Fruit fly (Drosophila melanogaster) whole organism, embryonic: ENCODE data around the gene Usp30.
A peak's percentile ranks its signal among the peaks of the same experiment; 100 is the strongest.

Experiments
- ATbp ChIP-seq: fragments of 200-800 bp; sonication (Bioruptor generic); optimal IDR thresholded peaks from 2 replicates; lab custom pipeline; 2017; ENCODE audit warnings: missing biosample characterization, mild to moderate bottlenecking, missing genetic modification characterization, missing genetic modification reagents
- Adf1 ChIP-seq: fragments of 200-800 bp; sonication (Bioruptor generic); IDR thresholded peaks from 2 replicates; pipeline ENCODE4 v1.3.6; 2022; ENCODE audit warnings: missing biosample characterization, missing genetic modification characterization
- CG10543 ChIP-seq: fragments of 200-800 bp; sonication (Bioruptor generic); optimal IDR thresholded peaks from 3 replicates; lab custom pipeline; 2017; ENCODE audit warnings: missing biosample characterization, mild to moderate bottlenecking, missing genetic modification characterization, moderate library complexity
- CG12236 ChIP-seq: fragments of 200-800 bp; sonication (Bioruptor generic); optimal IDR thresholded peaks from 2 replicates; lab custom pipeline; 2016; ENCODE audit warnings: missing biosample characterization, missing genetic modification characterization
- CG12659 ChIP-seq: fragments of 200-800 bp; sonication (Bioruptor generic); optimal IDR thresholded peaks from 3 replicates; lab custom pipeline; 2017; ENCODE audit warnings: mild to moderate bottlenecking, missing biosample characterization, missing genetic modification reagents, missing genetic modification characterization
- CG14860 ChIP-seq: fragments of 200-800 bp; sonication (Bioruptor generic); IDR thresholded peaks from 3 replicates; pipeline ENCODE4 v1.3.6; 2022; ENCODE audit warnings: missing biosample characterization, missing genetic modification characterization; ENCODE audit not compliant: partially characterized antibody
- CG17385 ChIP-seq: fragments of 200-800 bp; sonication (Bioruptor generic); optimal IDR thresholded peaks from 3 replicates; lab custom pipeline; 2018; ENCODE audit warnings: missing biosample characterization, mild to moderate bottlenecking, missing genetic modification characterization
- CG17802 ChIP-seq: fragments of 200-800 bp; sonication (Bioruptor generic); optimal IDR thresholded peaks from 2 replicates; lab custom pipeline; 2018; ENCODE audit warnings: missing biosample characterization, mild to moderate bottlenecking, missing genetic modification characterization, moderate library complexity
- CG17912 ChIP-seq: fragments of 200-800 bp; sonication (Bioruptor generic); optimal IDR thresholded peaks from 2 replicates; lab custom pipeline; 2018; ENCODE audit warnings: missing biosample characterization, mild to moderate bottlenecking, missing genetic modification characterization
- CG2116 ChIP-seq: fragments of 200-800 bp; sonication (Bioruptor generic); optimal IDR thresholded peaks from 3 replicates; lab custom pipeline; 2018; ENCODE audit warnings: missing biosample characterization, mild to moderate bottlenecking, missing genetic modification characterization
- CG4328 ChIP-seq: fragments of 200-800 bp; sonication (Bioruptor generic); optimal IDR thresholded peaks from 3 replicates; lab custom pipeline; 2017; ENCODE audit warnings: missing biosample characterization, missing genetic modification reagents, missing genetic modification characterization
- CG4617 ChIP-seq: fragments of 200-800 bp; sonication (Bioruptor generic); optimal IDR thresholded peaks from 3 replicates; lab custom pipeline; 2016; ENCODE audit warnings: missing biosample characterization, missing genetic modification characterization, borderline replicate concordance
- CG5245 ChIP-seq: fragments of 200-800 bp; sonication (Bioruptor generic); optimal IDR thresholded peaks from 3 replicates; lab custom pipeline; 2016; ENCODE audit warnings: missing biosample characterization, missing genetic modification characterization
- CG7745 ChIP-seq: fragments of 200-800 bp; sonication (Bioruptor generic); optimal IDR thresholded peaks from 2 replicates; lab custom pipeline; 2018; ENCODE audit warnings: missing biosample characterization, mild to moderate bottlenecking, missing genetic modification characterization, moderate library complexity
- CG8281 ChIP-seq: fragments of 200-800 bp; sonication (Bioruptor generic); optimal IDR thresholded peaks from 2 replicates; lab custom pipeline; 2018; ENCODE audit warnings: missing biosample characterization, mild to moderate bottlenecking, missing genetic modification characterization, moderate library complexity
- CG8765 ChIP-seq: fragments of 200-800 bp; sonication (Bioruptor generic); IDR thresholded peaks from 2 replicates; pipeline ENCODE4 v1.3.6; 2022; ENCODE audit warnings: missing biosample characterization, missing genetic modification characterization
- D19A ChIP-seq: fragments of 200-800 bp; optimal IDR thresholded peaks from 3 replicates; lab custom pipeline; 2019; ENCODE audit warnings: missing biosample characterization, mild to moderate bottlenecking, missing genetic modification characterization, moderate library complexity
- Dip2 ChIP-seq: fragments of 200-800 bp; sonication (Bioruptor generic); IDR thresholded peaks from 2 replicates; pipeline ENCODE4 v1.3.6; 2022; ENCODE audit warnings: missing biosample characterization, missing genetic modification characterization
- Dll ChIP-seq: fragments of 200-800 bp; sonication (Bioruptor generic); IDR thresholded peaks from 4 replicates; pipeline ENCODE4 v1.3.6; 2022; ENCODE audit warnings: missing biosample characterization, missing genetic modification characterization; ENCODE audit not compliant: partially characterized antibody
- Doc3 ChIP-seq: fragments of 200-800 bp; sonication (Bioruptor generic); IDR thresholded peaks from 3 replicates; pipeline ENCODE4 v1.3.6; 2022; ENCODE audit warnings: missing biosample characterization, missing genetic modification characterization; ENCODE audit not compliant: partially characterized antibody
- ERR ChIP-seq: fragments of 200-800 bp; sonication (Bioruptor generic); optimal IDR thresholded peaks from 2 replicates; lab custom pipeline; 2016; ENCODE audit warnings: missing biosample characterization, missing genetic modification characterization
- Gug ChIP-seq: fragments of 200-800 bp; sonication (Bioruptor generic); IDR thresholded peaks from 4 replicates; pipeline ENCODE4 v1.3.6; 2022; ENCODE audit warnings: missing biosample characterization, missing genetic modification characterization
- HHEX ChIP-seq: fragments of 200-800 bp; sonication (Bioruptor generic); optimal IDR thresholded peaks from 3 replicates; lab custom pipeline; 2017; ENCODE audit warnings: missing biosample characterization, mild to moderate bottlenecking, missing genetic modification characterization, missing genetic modification reagents
- HmgD ChIP-seq: fragments of 200-800 bp; sonication (Bioruptor generic); optimal IDR thresholded peaks from 3 replicates; lab custom pipeline; 2016; ENCODE audit warnings: missing biosample characterization, missing genetic modification characterization
- Myb ChIP-seq: fragments of 200-800 bp; sonication (Bioruptor generic); optimal IDR thresholded peaks from 2 replicates; lab custom pipeline; 2016; ENCODE audit warnings: missing biosample characterization, missing genetic modification characterization
- Pdp1 ChIP-seq, 2 experiments: fragments of 200-800 bp; sonication (Bioruptor generic); optimal IDR thresholded peaks; 3 replicates each; lab custom pipeline; 2016; ENCODE audit warnings: missing biosample characterization in 2 of 2, missing genetic modification characterization in 2 of 2, mild to moderate bottlenecking in 1 of 2, moderate library complexity in 1 of 2
- Stat92E ChIP-seq, 3 experiments: fragments of >200 bp in 2 of 3; fragments of 200-800 bp in 1 of 3; sonication (Bioruptor generic) in 1 of 3; optimal IDR thresholded peaks; 2 replicates each; lab custom pipeline; 2017 to 2019; ENCODE audit warnings: missing biosample characterization in 3 of 3, missing genetic modification characterization in 3 of 3, mild to moderate bottlenecking in 1 of 3, moderate library complexity in 1 of 3
- ase ChIP-seq: fragments of 200-800 bp; sonication (Bioruptor generic); IDR thresholded peaks from 3 replicates; pipeline ENCODE4 v1.3.6; 2022; ENCODE audit warnings: missing biosample characterization, missing genetic modification characterization
- chm ChIP-seq: fragments of 200-800 bp; sonication (Bioruptor generic); IDR thresholded peaks from 2 replicates; pipeline ENCODE4 v1.3.6; 2022; ENCODE audit warnings: missing biosample characterization, missing genetic modification characterization
- crc ChIP-seq: fragments of 200-800 bp; sonication (Bioruptor generic); optimal IDR thresholded peaks from 2 replicates; lab custom pipeline; 2016; ENCODE audit warnings: missing biosample characterization, missing genetic modification characterization
- dan ChIP-seq: fragments of 200-800 bp; sonication (Bioruptor generic); IDR thresholded peaks from 2 replicates; pipeline ENCODE4 v1.3.6; 2022; ENCODE audit warnings: missing biosample characterization, missing genetic modification characterization
- dpn ChIP-seq, 2 experiments: fragments of 200-800 bp; sonication (Bioruptor generic); optimal IDR thresholded peaks; 3 replicates each; lab custom pipeline; 2016; ENCODE audit warnings: missing biosample characterization in 2 of 2, missing genetic modification characterization in 2 of 2
- esg ChIP-seq: fragments of 200-800 bp; sonication (Bioruptor generic); conservative IDR thresholded peaks from 2 replicates; pipeline ENCODE4 v1.3.6; 2022; ENCODE audit warnings: missing biosample characterization, missing genetic modification characterization
- ewg ChIP-seq: fragments of 200-800 bp; sonication (Bioruptor generic); optimal IDR thresholded peaks from 3 replicates; lab custom pipeline; 2017; ENCODE audit warnings: mild to moderate bottlenecking, missing biosample characterization, missing genetic modification reagents, missing genetic modification characterization
- gce ChIP-seq: fragments of 200-800 bp; sonication (Bioruptor generic); IDR thresholded peaks from 3 replicates; pipeline ENCODE4 v1.3.6; 2022; ENCODE audit warnings: missing biosample characterization, missing genetic modification characterization
- h ChIP-seq: fragments of >200 bp; optimal IDR thresholded peaks from 2 replicates; lab custom pipeline; 2017
- her ChIP-seq: fragments of 200-800 bp; sonication (Bioruptor generic); optimal IDR thresholded peaks from 2 replicates; lab custom pipeline; 2016; ENCODE audit warnings: missing biosample characterization, missing genetic modification characterization
- hth ChIP-seq: fragments of >200 bp; optimal IDR thresholded peaks from 2 replicates; lab custom pipeline; 2017; ENCODE audit warnings: inconsistent platforms
- klu ChIP-seq: fragments of 200-800 bp; sonication (Bioruptor generic); IDR thresholded peaks from 2 replicates; pipeline ENCODE4 v1.3.6; 2022; ENCODE audit warnings: missing biosample characterization, missing genetic modification characterization
- nau ChIP-seq: fragments of 200-800 bp; sonication (Bioruptor generic); optimal IDR thresholded peaks from 3 replicates; lab custom pipeline; 2017; ENCODE audit warnings: missing biosample characterization, mild to moderate bottlenecking, missing genetic modification characterization, missing genetic modification reagents
- onecut ChIP-seq: fragments of 200-800 bp; sonication (Bioruptor generic); IDR thresholded peaks from 2 replicates; pipeline ENCODE4 v1.3.6; 2022; ENCODE audit warnings: missing biosample characterization, missing genetic modification characterization
- phol ChIP-seq: fragments of 200-800 bp; sonication (Bioruptor generic); optimal IDR thresholded peaks from 3 replicates; lab custom pipeline; 2018; ENCODE audit warnings: missing biosample characterization, mild to moderate bottlenecking, missing genetic modification characterization, moderate library complexity
- pnt ChIP-seq: fragments of 200-800 bp; sonication (Bioruptor generic); optimal IDR thresholded peaks from 3 replicates; lab custom pipeline; 2016; ENCODE audit warnings: missing biosample characterization, missing genetic modification characterization
- seq ChIP-seq: fragments of 200-800 bp; sonication (Bioruptor generic); IDR thresholded peaks from 2 replicates; pipeline ENCODE4 v1.3.6; 2022; ENCODE audit warnings: missing biosample characterization, missing genetic modification characterization
- sisA ChIP-seq: fragments of 200-800 bp; sonication (Bioruptor generic); IDR thresholded peaks from 2 replicates; pipeline ENCODE4 v1.3.6; 2022; ENCODE audit warnings: missing biosample characterization, missing genetic modification characterization
- so ChIP-seq: fragments of 200-800 bp; sonication (Bioruptor generic); IDR thresholded peaks from 3 replicates; pipeline ENCODE4 v1.3.6; 2022; ENCODE audit warnings: missing biosample characterization, missing genetic modification characterization
- ssp ChIP-seq: fragments of 200-800 bp; sonication (Bioruptor generic); IDR thresholded peaks from 2 replicates; pipeline ENCODE4 v1.3.6; 2022; ENCODE audit warnings: missing biosample characterization, missing genetic modification characterization
- tgo ChIP-seq: fragments of 200-800 bp; sonication (Bioruptor generic); IDR thresholded peaks from 3 replicates; pipeline ENCODE4 v1.3.6; 2022; ENCODE audit warnings: missing biosample characterization, missing genetic modification characterization
- tx ChIP-seq: fragments of 200-800 bp; sonication (Bioruptor generic); optimal IDR thresholded peaks from 2 replicates; lab custom pipeline; 2016; ENCODE audit warnings: missing biosample characterization, missing genetic modification characterization
- usp ChIP-seq: fragments of >200 bp; optimal IDR thresholded peaks from 2 replicates; lab custom pipeline; 2017; ENCODE audit warnings: missing biosample characterization, missing genetic modification characterization

Usp30 gene

DNA sequence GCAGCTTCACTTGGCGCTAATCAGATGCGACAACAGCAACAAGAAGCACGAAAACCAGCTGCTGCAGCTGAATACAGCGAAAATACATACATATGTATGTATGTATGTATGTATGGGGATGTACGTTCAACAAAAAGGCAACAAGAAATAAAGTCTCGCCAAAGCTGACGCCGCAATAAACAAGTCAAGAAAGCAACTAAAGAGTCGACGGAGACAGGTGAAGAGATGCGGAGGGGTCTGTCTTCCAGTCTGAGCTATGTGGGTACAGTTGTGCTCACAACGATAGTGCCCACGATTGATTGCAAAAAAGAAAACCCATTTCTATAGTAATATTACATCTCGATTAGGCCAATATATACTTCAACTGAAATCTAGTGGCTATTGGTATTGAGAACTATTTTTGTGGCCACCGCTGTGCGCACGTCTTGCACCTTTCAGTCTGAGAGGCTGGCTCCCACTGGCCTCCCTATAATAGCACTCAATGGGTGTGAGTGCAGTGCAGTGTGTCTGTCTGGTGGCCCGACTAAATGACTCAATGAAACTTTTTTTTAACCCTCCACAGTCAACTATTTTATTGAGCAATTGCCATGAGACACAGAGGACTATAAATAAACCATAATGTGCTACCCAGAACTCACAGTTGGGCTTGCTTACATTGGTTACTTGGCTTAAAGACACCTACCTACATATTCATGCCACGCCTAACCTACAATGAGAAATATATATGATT is 16.4 kb upstream of the Usp30 start (continued):
- TF ChIP-seq CG14860 (GFP tag; lab: Robert Waterston, UW) (no peak), Dip2 (GFP tag; lab: Robert Waterston, UW) (no peak; the same call in 1 of the 2 replicates), chm (peak; percentile 91), Dll (no peak), usp (no peak), CG4328 (GFP tag; lab: Kevin White, UChicago) (peak; percentile 27), CG12659 (GFP tag; lab: Kevin White, UChicago) (peak; percentile 85), nau (GFP tag; lab: Kevin White, UChicago) (peak; percentile 85), ase (GFP tag; lab: Robert Waterston, UW) (peak; percentile 91), tgo (GFP tag; lab: Robert Waterston, UW) (peak; percentile 88), phol (tag; lab: Kevin White, UChicago) (peak; percentile 90), CG17385 (GFP tag; lab: Kevin White, UChicago) (peak; percentile 88), ERR (GFP tag; lab: Kevin White, UChicago) (peak; percentile 81), so (peak; percentile 90), dpn (GFP tag; optimal IDR thresholded peaks at IDR 0.05; lab: Kevin White, UChicago) (peak; percentile 88 to 93), Pdp1 (GFP tag; optimal IDR thresholded peaks at IDR 0.05; lab: Kevin White, UChicago) (peak; percentile 83 to 89), seq (peak; percentile 87), CG10543 (GFP tag; lab: Kevin White, UChicago) (no peak), tx (GFP tag; lab: Kevin White, UChicago) (peak; percentile 78), Doc3 (GFP tag; lab: Robert Waterston, UW) (no peak), dan (GFP tag; lab: Robert Waterston, UW) (peak; percentile 69), CG8765 (peak; percentile 69), HmgD (GFP tag; lab: Kevin White, UChicago) (peak; percentile 77), CG17912 (GFP tag; lab: Kevin White, UChicago) (no peak), CG17802 (tag; lab: Kevin White, UChicago) (peak; percentile 69), CG12236 (GFP tag; lab: Kevin White, UChicago) (peak; percentile 84), HHEX (peak; percentile 81), CG2116 (GFP tag; lab: Kevin White, UChicago) (peak; percentile 28), CG8281 (tag; lab: Kevin White, UChicago) (peak; percentile 50), ssp (GFP tag; lab: Robert Waterston, UW) (peak; percentile 83), CG7745 (tag; lab: Kevin White, UChicago) (no peak), CG5245 (GFP tag; lab: Kevin White, UChicago) (peak; percentile 94), ATbp (GFP tag; lab: Kevin White, UChicago) (peak; percentile 95), Adf1 (GFP tag; lab: Robert Waterston, UW) (0 out of 2 replicates have a peak, but pooled peaks have one; percentile 11), Stat92E (GFP tag; optimal IDR thresholded peaks at IDR 0.05; lab: Kevin White, UChicago) (peak in 1 of 3 experiments; percentile 59), Myb (GFP tag; lab: Kevin White, UChicago) (peak; percentile 69), pnt (GFP tag; lab: Kevin White, UChicago) (peak; percentile 87), esg (peak; percentile 91), h (lab: Kevin White, UChicago) (no peak), ewg (peak; percentile 88), klu (peak; percentile 74), gce (GFP tag; lab: Robert Waterston, UW) (peak; percentile 93), Gug (GFP tag; lab: Robert Waterston, UW) (peak; percentile 88), crc (GFP tag; lab: Kevin White, UChicago) (peak; percentile 78), hth (lab: Kevin White, UChicago) (no peak), onecut (GFP tag; lab: Robert Waterston, UW) (peak; percentile 87), sisA (GFP tag; lab: Robert Waterston, UW) (peak; percentile 96), CG4617 (GFP tag; lab: Kevin White, UChicago) (peak; percentile 69), D19A (tag; lab: Kevin White, UChicago) (peak; percentile 86), her (peak; percentile 76)
